Worm (Caenorhabditis elegans) whole organism, L1 larva: ENCODE data around the gene srh-243.

ENCODE experiments used
- C34B4.2 ChIP-seq: sonication (generic microtip); optimal IDR thresholded peaks from 2 replicates; lab custom pipeline; 2017; ENCODE audit warnings: mild to moderate bottlenecking, missing genetic modification characterization, missing compliant biosample characterization
- irx-1 ChIP-seq: sonication (generic microtip); optimal IDR thresholded peaks from 2 replicates; lab custom pipeline; 2016; ENCODE audit warnings: missing genetic modification characterization, missing compliant biosample characterization
- lin-15B ChIP-seq: fragments of 150-350 bp; sonication (generic microtip); optimal IDR thresholded peaks from 3 replicates; lab custom pipeline; 2014; ENCODE audit warnings: missing biosample characterization, missing genetic modification characterization
- lir-3 ChIP-seq: sonication (generic microtip); optimal IDR thresholded peaks from 2 replicates; lab custom pipeline; 2016; ENCODE audit warnings: mild to moderate bottlenecking, missing genetic modification characterization, moderate library complexity, missing compliant biosample characterization; ENCODE audit not compliant: poor library complexity
- mdl-1 ChIP-seq, 2 experiments: fragments of 150-350 bp; optimal IDR thresholded peaks; 2 replicates each; lab custom pipeline; 2014 to 2017; ENCODE audit warnings: missing biosample characterization in 2 of 2, missing genetic modification characterization in 2 of 2, inconsistent platforms in 1 of 2
- nhr-71 ChIP-seq: sonication (generic microtip); optimal IDR thresholded peaks from 2 replicates; lab custom pipeline; 2016; ENCODE audit warnings: mild to moderate bottlenecking, missing genetic modification characterization, moderate library complexity, missing compliant biosample characterization
- nhr-76 ChIP-seq: sonication (generic microtip); optimal IDR thresholded peaks from 2 replicates; lab custom pipeline; 2017; ENCODE audit warnings: missing biosample characterization, missing genetic modification characterization
- nhr-77 ChIP-seq: fragments of 150-350 bp; optimal IDR thresholded peaks from 2 replicates; lab custom pipeline; 2014; ENCODE audit warnings: missing biosample characterization, missing genetic modification characterization
- nhr-84 ChIP-seq: sonication (generic microtip); optimal IDR thresholded peaks from 2 replicates; lab custom pipeline; 2017; ENCODE audit warnings: missing biosample characterization, missing genetic modification characterization
- sox-4 ChIP-seq: sonication (generic microtip); optimal IDR thresholded peaks from 2 replicates; lab custom pipeline; 2016; ENCODE audit warnings: missing genetic modification characterization, missing compliant biosample characterization
- unc-86 ChIP-seq: sonication (generic microtip); optimal IDR thresholded peaks from 2 replicates; lab custom pipeline; 2016; ENCODE audit warnings: missing genetic modification characterization, missing compliant biosample characterization

- TF ChIP-seq C34B4.2 (tag; lab: Kevin White, UChicago): no peak
- TF ChIP-seq lir-3 (tag; lab: Kevin White, UChicago): no peak
- TF ChIP-seq irx-1: no peak
- no peak for TF ChIP-seq nhr-77 (tag; lab: Kevin White, UChicago)
- no peak for TF ChIP-seq unc-86 (tag; lab: Kevin White, UChicago)
- no peak for TF ChIP-seq lin-15B (tag; lab: Kevin White, UChicago)
- TF ChIP-seq nhr-84: no peak
- TF ChIP-seq nhr-76 (tag; lab: Kevin White, UChicago): no peak
- no peak for TF ChIP-seq sox-4 (tag; lab: Kevin White, UChicago)
- TF ChIP-seq mdl-1 (tag; optimal IDR thresholded peaks at IDR 0.05; lab: Kevin White, UChicago): no peak
- TF ChIP-seq nhr-71 (tag; lab: Kevin White, UChicago): peak; percentile 10
Measured at ce11 chrV:2875422-2875821, 5.2 kb downstream of the srh-243 start, which contains the start of gene folt-2.
